Worm (Caenorhabditis elegans): ENCODE data around the gene C44H9.6.

Gene C44H9.6

ce11 chrV:12822065-12822464 is 23.1 kb downstream of the C44H9.6 start:
- no peak for TF ChIP-seq sma-3 (GFP tag; optimal IDR thresholded peaks at IDR 0.05)
- TF ChIP-seq nhr-12 (tag; optimal IDR thresholded peaks at IDR 0.05): no peak
- no peak for TF ChIP-seq unc-62 (GFP tag; optimal IDR thresholded peaks at IDR 0.05)
- TF ChIP-seq ceh-82 (tag; optimal IDR thresholded peaks at IDR 0.05): no peak
- peak; percentile 68 for TF ChIP-seq fos-1 (tag; optimal IDR thresholded peaks at IDR 0.05)

ce11 chrV:12819792-12820453 is 25.2 kb downstream of the C44H9.6 start, which contains the start of the genes ZC443.4 and ugt-18:
Gene ZC443.4 (minus strand): TSS chrV:12819886.
Gene ugt-18 (plus strand): TSS chrV:12820260.
- TF ChIP-seq ztf-11 (tag; optimal IDR thresholded peaks at IDR 0.05) (no peak), nhr-129 (tag; optimal IDR thresholded peaks at IDR 0.05) (peak; percentile 57), fos-1 (tag; optimal IDR thresholded peaks at IDR 0.05) (peak; percentile 54), F13H6.1 (tag; optimal IDR thresholded peaks at IDR 0.05) (no peak)

ce11 chrV:12819155-12819554 is 26.0 kb downstream of the C44H9.6 start:
- TF ChIP-seq lin-11 (tag; optimal IDR thresholded peaks at IDR 0.05): peak; percentile 80
- TF ChIP-seq F13H6.1 (tag; optimal IDR thresholded peaks at IDR 0.05): peak; percentile 35
- TF ChIP-seq C34F6.9 (tag; optimal IDR thresholded peaks at IDR 0.05): peak; percentile 43
- TF ChIP-seq crh-2 (tag; optimal IDR thresholded peaks at IDR 0.05): peak; percentile 35
- TF ChIP-seq mdl-1 (tag; optimal IDR thresholded peaks at IDR 0.05): peak in 1 of 2 experiments; percentile 7
- peak; percentile 27 for TF ChIP-seq zag-1 (tag; optimal IDR thresholded peaks at IDR 0.05)
- TF ChIP-seq skn-1 (tag; optimal IDR thresholded peaks at IDR 0.05): no peak
- peak; percentile 29 for TF ChIP-seq unc-55 (GFP tag; optimal IDR thresholded peaks at IDR 0.05)
- peak; percentile 43 for TF ChIP-seq nhr-129 (tag; optimal IDR thresholded peaks at IDR 0.05)
- no peak for TF ChIP-seq unc-39 (tag; optimal IDR thresholded peaks at IDR 0.05)
- peak in 1 of 2 experiments; percentile 45 for TF ChIP-seq lsy-2 (tag; optimal IDR thresholded peaks at IDR 0.05)
- TF ChIP-seq ztf-11 (tag; optimal IDR thresholded peaks at IDR 0.05): no peak
- TF ChIP-seq snpc-4 (tag; optimal IDR thresholded peaks at IDR 0.05): peak; percentile 24

ce11 chrV:12818486-12818885 is 26.7 kb downstream of the C44H9.6 start:
- TF ChIP-seq dmd-4 (tag; optimal IDR thresholded peaks at IDR 0.05) (no peak), nhr-25 (tag; optimal IDR thresholded peaks at IDR 0.05) (no peak), alr-1 (tag; optimal IDR thresholded peaks at IDR 0.05) (no peak), sma-3 (GFP tag; optimal IDR thresholded peaks at IDR 0.05) (no peak), elt-1 (tag; optimal IDR thresholded peaks at IDR 0.05) (no peak), fos-1 (tag; optimal IDR thresholded peaks at IDR 0.05) (no peak), elt-3 (tag; optimal IDR thresholded peaks at IDR 0.05) (no peak)

- TF ChIP-seq nhr-6 (tag; optimal IDR thresholded peaks at IDR 0.05) (no peak), sem-4 (tag; optimal IDR thresholded peaks at IDR 0.05) (peak; percentile 19), ztf-4 (tag; optimal IDR thresholded peaks at IDR 0.05) (peak; percentile 10)
Measured at ce11 chrV:12816672-12817071, 28.5 kb downstream of the C44H9.6 start.

ce11 chrV:12815386-12815785 is 29.8 kb downstream of the C44H9.6 start:
- no peak for TF ChIP-seq ztf-1 (GFP tag; conservative IDR thresholded peaks at IDR 0.05)
- TF ChIP-seq zag-1 (tag; optimal IDR thresholded peaks at IDR 0.05): no peak
- no peak for TF ChIP-seq R02D3.7 (tag; optimal IDR thresholded peaks at IDR 0.05)
- TF ChIP-seq crh-2 (tag; optimal IDR thresholded peaks at IDR 0.05): no peak
- no peak for TF ChIP-seq ztf-4 (tag; optimal IDR thresholded peaks at IDR 0.05)
- no peak for TF ChIP-seq sma-9 (GFP tag; optimal IDR thresholded peaks at IDR 0.05)
- TF ChIP-seq sma-9 (tag; optimal IDR thresholded peaks at IDR 0.05): no peak
- no peak for TF ChIP-seq unc-39 (tag; optimal IDR thresholded peaks at IDR 0.05)
- TF ChIP-seq nhr-23 (tag; optimal IDR thresholded peaks at IDR 0.05): no peak
- no peak for TF ChIP-seq nhr-11 (tag; optimal IDR thresholded peaks at IDR 0.05)
- TF ChIP-seq lsy-2 (tag; optimal IDR thresholded peaks at IDR 0.05): no peak
- TF ChIP-seq Y55F3AM.14 (GFP tag; optimal IDR thresholded peaks at IDR 0.05): no peak
- TF ChIP-seq lin-13 (GFP tag; optimal IDR thresholded peaks at IDR 0.05): no peak
- TF ChIP-seq ceh-16 (tag; optimal IDR thresholded peaks at IDR 0.05): no peak
- TF ChIP-seq nhr-237 (tag; optimal IDR thresholded peaks at IDR 0.05): no peak
- TF ChIP-seq snpc-4 (tag; optimal IDR thresholded peaks at IDR 0.05): no peak
- TF ChIP-seq dmd-4 (tag; optimal IDR thresholded peaks at IDR 0.05): no peak
